Fruit fly (Drosophila melanogaster) whole organism, larva: ENCODE data around the gene Apoltp.
A peak's percentile ranks its signal among the peaks of the same experiment; 100 is the strongest.

Experiments
- noc ChIP-seq: fragments of 200-800 bp; sonication (Bioruptor generic); optimal IDR thresholded peaks from 3 replicates; lab custom pipeline; 2019; ENCODE audit warnings: missing biosample characterization, mild to moderate bottlenecking, missing genetic modification characterization, moderate library complexity

The Apoltp gene

DNA sequence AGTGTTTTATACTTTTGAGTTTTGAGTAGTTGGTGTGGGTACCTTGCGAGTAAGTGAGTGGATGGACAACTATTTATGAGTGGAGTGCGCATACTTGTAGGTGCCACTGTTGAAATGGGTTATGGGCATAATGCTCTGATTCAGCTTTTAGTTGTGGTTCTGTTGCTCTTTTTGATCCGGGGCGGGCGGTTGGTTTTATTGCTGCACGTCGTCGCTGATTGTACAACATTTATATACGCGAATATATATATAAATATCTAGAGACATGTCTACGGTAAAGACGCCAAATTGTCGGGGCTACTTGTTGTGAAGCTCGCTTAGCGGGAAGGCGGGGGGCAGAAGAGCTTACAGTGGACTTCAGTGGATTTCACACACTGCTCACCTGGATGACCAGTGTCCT, 50.1 kb downstream of the Apoltp start:
- no peak for TF ChIP-seq noc

DNA sequence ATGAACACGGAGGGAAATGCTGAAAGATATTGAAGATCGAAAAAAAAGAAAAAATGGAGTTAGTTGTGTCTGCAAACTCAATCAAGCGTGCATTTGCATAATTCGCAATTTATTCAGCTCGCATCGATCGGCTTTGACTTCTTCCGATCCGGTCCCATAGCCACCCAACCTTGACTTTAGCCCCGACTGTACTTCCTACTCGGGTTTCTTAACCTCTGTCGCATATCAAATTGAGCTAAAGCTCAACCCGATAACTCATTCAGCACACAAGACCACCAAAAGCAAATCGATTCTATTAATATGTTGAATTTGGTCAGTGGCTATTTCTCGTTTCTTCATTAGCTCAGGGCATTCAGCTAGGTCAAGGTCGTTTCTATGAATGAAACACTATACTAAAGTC, 51.2 kb downstream of the Apoltp start:
- no peak for TF ChIP-seq noc

DNA sequence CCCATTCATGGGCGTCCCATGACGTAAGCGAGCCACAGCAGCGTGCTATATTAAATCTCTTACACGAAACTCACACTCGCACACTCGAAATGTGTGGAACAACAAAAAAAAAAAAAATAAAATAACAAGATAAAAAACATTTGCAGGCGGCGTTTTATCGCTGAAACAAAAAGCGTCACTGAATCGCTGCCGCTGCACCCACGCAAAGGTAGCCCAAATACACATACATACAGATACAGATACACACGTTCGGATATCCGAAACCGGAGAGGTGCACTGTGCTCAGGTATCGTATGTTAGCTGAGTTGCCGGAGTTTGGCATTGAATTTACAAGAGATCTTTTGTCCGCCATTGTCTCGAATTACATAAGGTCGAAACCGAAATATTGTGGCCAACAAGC, 52.0 kb downstream of the Apoltp start:
- TF ChIP-seq noc, result no peak

DNA sequence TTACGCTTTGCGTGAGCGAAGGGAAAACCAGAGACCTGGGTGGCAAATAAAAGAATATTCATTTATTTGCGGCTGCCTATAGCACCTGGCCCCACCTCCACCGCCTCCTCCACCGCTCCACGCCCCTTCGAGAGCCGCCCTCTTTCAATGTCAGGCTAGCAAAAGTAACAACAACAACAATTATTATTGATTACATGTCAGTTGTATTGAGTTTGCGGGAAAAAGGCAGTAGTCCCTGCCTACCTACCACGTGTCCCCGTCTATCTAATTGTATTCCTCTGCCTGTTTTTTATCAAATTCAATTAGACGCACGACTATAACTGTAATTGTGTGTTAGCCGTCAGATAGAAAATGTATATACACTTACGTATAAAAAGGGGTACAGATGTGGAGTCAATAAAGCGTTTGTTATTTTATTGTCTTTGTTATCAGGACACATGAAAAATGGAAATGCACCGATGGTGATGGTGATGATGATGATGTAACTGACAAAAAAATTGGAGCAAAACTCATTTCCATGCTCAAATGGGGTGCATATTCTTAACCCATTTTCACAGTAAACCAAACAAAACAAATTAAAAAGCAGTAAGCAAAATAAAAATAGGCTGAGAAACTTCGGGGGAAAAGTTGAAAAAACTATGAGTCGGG, 56.7 kb downstream of the Apoltp start:
- no peak for TF ChIP-seq noc

DNA sequence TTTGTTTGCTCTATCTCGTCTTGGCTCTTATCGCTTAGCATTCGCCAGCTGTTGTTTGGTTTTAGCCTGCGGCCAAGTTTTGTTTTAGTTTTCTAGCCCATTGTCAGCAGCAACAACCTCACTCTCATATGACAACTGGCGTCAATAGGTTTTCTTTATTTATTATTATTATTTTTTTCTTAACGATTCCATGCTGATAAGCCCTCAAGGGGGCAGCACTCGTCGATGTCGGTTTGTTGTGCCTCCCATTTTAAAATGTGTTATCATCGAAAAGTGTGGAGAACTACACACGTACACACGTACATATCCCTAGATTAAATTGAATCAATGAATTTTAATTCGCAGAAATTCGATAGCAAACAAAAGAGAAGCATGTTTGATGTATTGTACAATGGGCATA, 57.3 kb downstream of the Apoltp start:
- TF ChIP-seq noc, result peak; percentile 5

DNA sequence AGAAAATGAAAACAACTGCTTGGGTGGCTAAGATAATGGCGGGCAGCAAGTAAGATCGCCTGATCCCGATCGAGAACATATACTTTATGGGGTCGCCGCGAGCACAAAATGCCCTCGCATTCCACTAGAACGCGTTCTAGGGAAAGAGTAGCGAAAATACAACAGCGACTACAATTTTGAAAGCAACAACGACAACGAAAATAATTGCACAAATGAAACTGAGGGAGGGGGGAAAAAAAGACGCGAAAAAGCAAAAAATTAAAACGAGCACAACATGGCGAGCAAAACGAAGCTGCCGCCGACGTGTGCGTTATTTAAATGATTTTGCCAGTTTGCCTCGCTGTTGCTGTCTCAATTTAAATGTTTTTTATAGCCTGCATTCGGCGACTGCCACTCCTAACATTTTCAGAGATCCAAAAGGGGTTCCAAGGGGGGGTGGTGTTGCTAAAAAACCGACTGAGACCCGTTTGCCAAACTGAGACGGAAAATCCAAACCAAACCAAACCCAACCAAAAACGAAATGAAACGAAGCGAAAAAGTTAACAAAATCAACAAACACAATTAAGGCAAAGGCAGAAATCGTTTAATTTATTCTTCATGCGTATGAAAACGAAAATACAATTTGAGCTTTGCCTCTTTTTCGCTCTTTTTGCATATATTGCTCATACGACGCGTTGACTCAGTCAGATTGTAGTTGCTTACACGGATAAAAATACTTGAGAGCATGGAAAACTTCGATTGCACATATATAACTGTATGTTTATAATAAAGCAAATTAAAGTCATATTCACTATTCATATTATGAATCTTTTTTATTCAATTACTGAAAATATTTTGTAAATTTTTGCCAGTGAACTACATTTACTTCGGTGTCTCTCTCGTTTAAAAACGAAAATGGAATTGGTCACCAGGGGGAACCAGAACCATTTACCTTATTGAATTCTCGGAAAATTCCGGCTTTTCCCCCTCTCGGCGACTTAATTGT, 58.7 kb downstream of the Apoltp start:
- peak; percentile 67 for TF ChIP-seq noc

DNA sequence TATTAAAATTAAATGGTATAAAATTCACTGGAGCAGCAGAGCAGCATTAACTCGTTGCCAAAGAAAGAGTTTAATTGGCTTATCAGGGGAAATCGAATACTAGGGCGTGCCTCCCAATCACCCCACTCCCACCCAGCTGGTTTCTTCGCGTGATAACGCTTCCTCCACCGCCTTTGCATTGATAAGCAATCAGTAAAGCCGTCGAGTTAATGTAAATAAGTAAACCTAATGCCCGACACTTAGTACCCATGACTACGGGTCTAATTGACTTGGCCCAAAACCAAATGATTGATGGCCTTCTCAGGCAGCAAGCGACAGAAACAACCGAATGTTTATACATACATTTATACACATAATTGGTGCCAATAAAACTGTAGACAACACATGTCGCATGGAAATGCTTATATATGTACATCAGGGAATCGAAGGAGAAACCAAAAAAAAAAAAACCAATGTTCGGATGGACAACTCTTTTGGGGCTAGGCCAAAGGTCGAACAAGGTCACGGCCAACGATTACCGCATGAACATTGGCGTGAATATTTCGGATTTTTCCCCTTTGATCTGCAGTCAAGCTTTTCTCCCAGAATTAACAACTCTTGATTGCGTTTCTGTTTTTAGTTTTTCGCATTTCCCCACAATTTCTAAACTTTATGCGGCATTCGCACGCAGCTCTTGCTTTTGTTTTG, 60.1 kb downstream of the Apoltp start:
- no peak for TF ChIP-seq noc

DNA sequence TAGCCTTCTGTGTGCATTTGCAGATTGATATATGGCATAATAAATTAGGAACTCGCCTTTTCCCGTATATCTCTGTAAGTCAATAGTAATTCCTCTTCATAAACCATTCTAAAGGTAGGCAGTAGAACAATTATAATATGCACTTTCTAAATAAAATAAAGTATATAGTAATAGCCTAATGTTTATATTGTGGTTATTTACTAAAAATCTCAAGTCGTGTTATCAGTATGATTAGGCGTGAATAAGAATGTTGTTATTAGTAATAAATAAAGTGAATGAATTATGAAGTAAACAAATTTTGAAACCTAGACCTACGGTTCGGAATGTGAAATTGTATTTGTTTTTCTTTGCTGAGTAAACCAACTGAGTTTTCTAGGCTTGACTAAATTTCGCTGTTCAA, 61.7 kb downstream of the Apoltp start:
- no peak for TF ChIP-seq noc

DNA sequence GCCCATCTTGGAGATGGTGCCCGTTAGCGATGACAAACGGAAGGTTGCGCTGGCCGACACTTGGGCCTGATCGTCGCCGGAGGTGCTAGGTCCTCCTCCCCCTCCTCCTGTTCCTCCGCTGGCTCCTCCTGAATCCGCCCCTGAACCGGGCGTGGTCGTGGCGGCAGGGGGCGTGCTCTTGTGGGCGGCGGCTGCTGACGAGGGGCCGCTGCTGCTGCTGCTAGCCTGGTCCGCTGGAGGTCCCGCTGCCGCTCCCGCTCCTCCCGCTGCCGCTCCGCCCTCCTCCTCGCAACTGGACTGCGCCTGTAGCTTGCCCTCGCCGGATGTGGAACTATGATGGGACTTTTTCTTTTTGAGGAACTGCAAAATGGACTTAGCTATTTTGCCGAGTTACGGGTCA, 63.6 kb downstream of the Apoltp start:
- TF ChIP-seq noc, result no peak

DNA sequence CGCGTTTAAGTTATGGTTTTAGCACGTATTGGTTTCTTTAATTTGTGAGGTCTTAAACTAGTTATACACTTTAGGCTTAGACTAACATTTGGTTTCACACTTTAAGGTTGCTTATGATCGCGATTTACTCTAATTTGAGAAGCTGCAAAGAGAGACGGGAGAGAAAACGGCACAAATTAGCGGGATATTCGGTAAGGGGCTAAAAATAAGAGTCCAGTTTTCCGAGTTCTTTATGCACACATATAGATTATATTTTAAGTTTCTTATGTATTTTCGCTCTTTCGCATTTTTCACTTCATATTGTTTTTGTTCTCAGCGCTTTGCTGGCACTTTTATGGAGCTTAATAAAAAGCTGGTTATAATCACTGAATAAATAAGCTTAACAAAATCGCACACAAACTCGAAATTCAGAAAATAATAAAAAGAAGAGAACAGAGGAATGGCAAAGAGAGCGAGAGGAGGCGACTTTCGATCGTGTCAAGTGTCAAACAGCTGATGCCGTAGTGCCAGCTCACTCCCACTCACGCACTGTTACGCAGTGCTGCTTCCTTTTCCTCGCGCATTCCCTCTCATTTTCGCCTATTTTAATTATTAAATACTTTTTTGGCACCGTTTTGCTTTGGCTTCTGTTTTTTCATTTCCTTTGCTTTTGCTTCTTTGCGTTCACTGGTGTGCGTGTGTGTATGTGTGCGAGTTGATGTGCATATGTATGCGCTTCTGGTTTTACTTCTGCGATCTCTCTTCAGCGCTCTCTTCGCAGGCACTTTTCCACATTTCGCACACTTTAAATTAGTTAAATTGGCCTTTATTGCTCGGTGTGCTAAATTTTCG, 64.3 kb downstream of the Apoltp start:
- peak; percentile 30 for TF ChIP-seq noc

DNA sequence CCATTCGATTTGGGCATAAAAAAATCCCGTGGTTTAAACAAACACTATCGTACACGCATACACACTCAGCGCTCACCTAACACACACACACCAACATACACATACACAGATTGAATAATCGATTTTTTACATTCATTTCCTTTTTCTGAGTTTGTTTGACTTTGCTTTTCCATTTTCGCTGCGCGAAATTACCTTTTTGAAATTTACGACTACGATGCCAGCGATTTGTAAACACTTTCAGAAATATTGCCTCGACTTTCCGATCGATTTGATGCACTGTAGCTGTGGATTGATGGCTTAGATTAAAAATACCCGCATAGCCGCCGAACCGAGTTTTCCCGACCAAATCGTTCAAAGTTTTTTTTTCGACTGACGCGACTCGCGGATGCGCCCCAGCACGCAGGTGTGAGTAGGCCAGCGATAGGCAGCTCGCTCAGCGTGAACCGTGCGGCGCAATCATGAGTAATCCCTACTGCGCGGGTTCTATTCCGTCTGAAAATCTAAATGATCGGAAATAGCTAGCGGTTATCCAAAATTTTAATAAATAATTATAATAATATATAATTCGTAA, 65.0 kb downstream of the Apoltp start, which contains the start of gene Pka-C1:
Pka-C1 (minus strand) TSS at position 375 of the 571 bp plus-strand sequence.
- peak; percentile 39 for TF ChIP-seq noc

DNA sequence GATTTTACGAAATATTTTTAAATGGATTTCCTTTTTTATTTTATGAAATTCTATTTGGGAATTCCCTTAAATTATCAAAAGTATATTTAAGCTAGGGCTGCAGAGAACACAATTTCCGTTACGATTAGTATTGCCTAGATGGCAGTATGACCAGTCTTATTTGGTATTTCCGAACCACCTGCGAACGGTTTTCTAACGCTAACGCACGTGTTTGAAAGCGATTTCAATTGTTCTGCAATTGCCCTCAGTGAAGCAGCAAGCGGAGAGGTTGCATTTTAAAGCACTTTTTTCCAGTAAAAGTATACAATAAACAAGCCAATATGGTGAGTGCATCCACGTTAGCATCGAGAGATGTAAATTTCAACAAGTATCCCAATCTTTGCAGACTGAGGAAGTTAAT, 65.6 kb downstream of the Apoltp start, which contains the start of gene hoip:
hoip (plus strand) TSS at position 177 of the 400 bp plus-strand sequence.
- TF ChIP-seq noc, result no peak

DNA sequence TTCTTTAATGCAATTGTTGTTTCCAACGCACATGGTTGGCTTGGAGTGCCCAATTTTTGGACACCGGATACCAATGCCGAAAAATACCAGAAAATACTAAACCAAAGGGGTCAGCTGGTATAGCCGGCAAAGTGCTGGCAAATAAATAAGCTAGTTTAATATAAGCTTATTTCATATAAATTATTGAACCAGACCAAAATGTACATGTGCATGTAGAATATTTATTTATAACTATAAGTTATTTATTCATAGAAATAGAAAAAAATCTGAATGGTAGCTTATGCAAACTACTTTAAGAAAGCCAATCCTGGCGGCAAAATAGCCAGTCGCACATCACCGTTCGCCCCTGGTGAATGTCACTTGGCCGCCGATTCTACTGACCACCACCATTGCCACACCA, 66.5 kb downstream of the Apoltp start, which contains the start of gene pelo:
pelo (plus strand) TSS at position 357 of the 400 bp plus-strand sequence.
- TF ChIP-seq noc, result peak; percentile 70

DNA sequence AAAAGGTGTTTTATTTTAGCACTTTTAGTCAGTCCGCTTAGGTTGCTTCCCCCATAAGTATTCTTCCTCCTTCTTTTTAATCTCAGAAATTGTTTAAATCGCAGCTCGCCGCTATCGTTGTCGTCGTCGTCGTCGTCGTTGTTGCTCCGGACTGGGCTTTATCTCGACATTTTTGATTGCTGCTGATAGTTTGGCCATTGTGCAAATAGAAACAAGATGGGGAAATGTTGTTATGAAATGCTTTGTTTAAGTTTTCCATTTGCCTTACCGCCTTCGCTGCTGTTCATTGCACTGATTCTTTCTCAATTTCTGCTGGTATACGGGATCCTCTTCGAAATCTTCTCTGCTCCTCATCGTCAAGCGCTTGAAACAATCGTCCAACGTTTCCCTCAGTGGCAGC, 69.0 kb downstream of the Apoltp start:
- no peak for TF ChIP-seq noc

DNA sequence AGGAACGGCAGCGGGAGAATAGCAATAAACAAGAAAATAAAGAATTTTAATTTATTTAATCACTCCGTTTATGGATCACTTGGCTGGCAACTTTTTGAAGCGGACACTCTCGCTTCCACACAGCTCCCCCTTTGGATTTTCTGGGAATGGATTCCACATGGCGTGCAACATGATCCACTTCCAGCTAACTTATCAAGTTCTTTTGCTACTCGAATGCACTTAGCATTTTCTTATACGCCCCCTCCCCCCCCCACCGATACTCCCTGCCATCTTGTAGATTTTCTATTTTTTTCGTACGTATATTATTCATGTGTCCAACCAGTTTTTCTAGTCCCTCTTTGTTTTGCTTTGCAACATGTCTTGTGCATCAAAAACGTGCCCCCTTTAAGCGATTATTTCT, 70.4 kb downstream of the Apoltp start:
- TF ChIP-seq noc, result no peak

DNA sequence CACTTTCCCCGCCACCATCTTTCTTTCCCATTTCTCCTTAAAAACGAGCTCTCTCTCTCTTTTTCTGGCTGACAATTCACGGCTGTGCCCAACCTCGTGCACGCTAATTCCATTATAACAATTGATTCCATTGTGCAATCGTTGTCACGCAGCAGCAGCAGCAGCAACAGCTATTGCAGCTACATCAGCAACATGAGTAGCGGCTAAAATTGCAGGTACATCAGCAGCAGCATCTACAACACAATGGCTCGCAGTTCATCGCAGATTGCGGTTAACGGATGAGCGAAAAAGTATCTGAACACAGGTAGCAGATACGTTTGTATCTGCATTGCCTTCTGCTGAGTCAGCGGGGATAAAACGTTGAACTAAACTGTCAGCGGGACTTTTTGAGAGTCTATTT, 71.3 kb downstream of the Apoltp start:
- no peak for TF ChIP-seq noc
